Worm (Caenorhabditis elegans) whole organism, young adult: ENCODE measurements around the gene lgc-6.

ENCODE experiments used
- F23B12.7 ChIP-seq: sonication (generic microtip); optimal IDR thresholded peaks from 2 replicates; lab custom pipeline; 2017; ENCODE audit warnings: missing genetic modification characterization, mild to moderate bottlenecking, missing compliant biosample characterization, antibody characterized with exemption, moderate library complexity; ENCODE audit not compliant: insufficient read depth
- T26A5.8 ChIP-seq: sonication (generic microtip); optimal IDR thresholded peaks from 2 replicates; lab custom pipeline; 2016; ENCODE audit warnings: missing genetic modification characterization, missing compliant biosample characterization
- ama-1 ChIP-seq, 3 experiments: fragments of 150-350 bp in 1 of 3; sonication (generic microtip) in 2 of 3; optimal IDR thresholded peaks; 2 replicates each; lab custom pipeline; 2014 to 2018; ENCODE audit warnings: missing biosample characterization in 2 of 3, missing genetic modification characterization in 2 of 3, missing genetic modification reagents in 2 of 3
- athp-1 ChIP-seq: sonication (generic microtip); optimal IDR thresholded peaks from 2 replicates; lab custom pipeline; 2017; ENCODE audit warnings: mild to moderate bottlenecking, missing genetic modification characterization, missing compliant biosample characterization
- him-1 ChIP-seq: sonication (generic microtip); optimal IDR thresholded peaks from 2 replicates; lab custom pipeline; 2016; ENCODE audit warnings: missing genotype, missing genetic modification reagents, missing genetic modification characterization, missing compliant biosample characterization
- hlh-12 ChIP-seq: sonication (generic microtip); optimal IDR thresholded peaks from 2 replicates; lab custom pipeline; 2016; ENCODE audit warnings: missing genetic modification characterization, missing compliant biosample characterization
- mes-4 ChIP-seq: sonication (generic microtip); optimal IDR thresholded peaks from 2 replicates; lab custom pipeline; 2016; ENCODE audit warnings: missing genotype, missing genetic modification characterization, missing compliant biosample characterization
- nfya-1 ChIP-seq: sonication (generic microtip); optimal IDR thresholded peaks from 2 replicates; lab custom pipeline; 2017; ENCODE audit warnings: antibody characterized with exemption, missing compliant biosample characterization, missing genetic modification characterization, borderline replicate concordance; ENCODE audit not compliant: insufficient read depth
- unc-62 ChIP-seq: fragments of 150-350 bp; optimal IDR thresholded peaks from 2 replicates; lab custom pipeline; 2014; ENCODE audit warnings: missing biosample characterization, missing genetic modification reagents, missing genetic modification characterization
- zfh-2 ChIP-seq: fragments of 200-800 bp; sonication (Bioruptor generic); conservative IDR thresholded peaks from 2 replicates; pipeline ENCODE4 v1.3.6; 2022; ENCODE audit warnings: missing genetic modification reagents, missing genetic modification characterization, missing compliant biosample characterization
- ztf-26 ChIP-seq: sonication (generic microtip); optimal IDR thresholded peaks from 2 replicates; lab custom pipeline; 2017; ENCODE audit warnings: missing genetic modification characterization, missing compliant biosample characterization

- TF ChIP-seq zfh-2 (GFP tag; lab: Robert Waterston, UW) (no peak), athp-1 (tag; lab: Kevin White, UChicago) (no peak), him-1 (tag; lab: Kevin White, UChicago) (no peak), unc-62 (GFP tag; lab: Kevin White, UChicago) (no peak), T26A5.8 (tag; lab: Kevin White, UChicago) (no peak), ztf-26 (peak; percentile 37), mes-4 (tag; lab: Kevin White, UChicago) (no peak), nfya-1 (no peak), ama-1 (optimal IDR thresholded peaks at IDR 0.05; lab: Kevin White, UChicago) (no peak), ama-1 (GFP tag; optimal IDR thresholded peaks at IDR 0.05; lab: Kevin White, UChicago) (no peak), F23B12.7 (tag; lab: Kevin White, UChicago) (no peak), hlh-12 (tag; lab: Kevin White, UChicago) (no peak)
Observed at ce11 chrIV:8301925-8302324, 37.8 kb upstream of the lgc-6 start.
